Worm (Caenorhabditis elegans) whole organism, late embryonic: ENCODE data around the gene Y43F8C.6.

Source experiments
- C38D4.7 ChIP-seq: fragments of 200-800 bp; sonication (Bioruptor generic); optimal IDR thresholded peaks from 2 replicates; lab custom pipeline; 2018; ENCODE audit warnings: mild to moderate bottlenecking, missing genetic modification characterization, moderate library complexity, missing compliant biosample characterization
- ama-1 ChIP-seq: fragments of 150-350 bp; optimal IDR thresholded peaks from 2 replicates; lab custom pipeline; 2014
- ceh-14 ChIP-seq: sonication (generic microtip); optimal IDR thresholded peaks from 2 replicates; lab custom pipeline; 2016; ENCODE audit warnings: missing genotype, missing genetic modification characterization, missing compliant biosample characterization
- ceh-31 ChIP-seq: sonication (generic microtip); optimal IDR thresholded peaks from 2 replicates; lab custom pipeline; 2016; ENCODE audit warnings: missing genetic modification characterization, missing compliant biosample characterization
- dmd-4 ChIP-seq: sonication (generic microtip); optimal IDR thresholded peaks from 2 replicates; lab custom pipeline; 2016; ENCODE audit warnings: borderline replicate concordance, missing genetic modification characterization, missing compliant biosample characterization
- mec-3 ChIP-seq: sonication (generic microtip); optimal IDR thresholded peaks from 2 replicates; lab custom pipeline; 2016; ENCODE audit warnings: borderline replicate concordance, missing genetic modification characterization, missing compliant biosample characterization
- nfya-1 ChIP-seq: sonication (generic microtip); optimal IDR thresholded peaks from 2 replicates; lab custom pipeline; 2017; ENCODE audit warnings: missing genetic modification characterization, mild to moderate bottlenecking, missing compliant biosample characterization, antibody characterized with exemption, moderate library complexity
- nhr-11 ChIP-seq: fragments of 150-350 bp; optimal IDR thresholded peaks from 2 replicates; lab custom pipeline; 2014; ENCODE audit warnings: missing biosample characterization, missing genetic modification characterization
- nhr-232 ChIP-seq: sonication (generic microtip); optimal IDR thresholded peaks from 2 replicates; lab custom pipeline; 2016; ENCODE audit warnings: missing genetic modification characterization, missing compliant biosample characterization
- npax-4 ChIP-seq: sonication (generic microtip); optimal IDR thresholded peaks from 2 replicates; lab custom pipeline; 2016; ENCODE audit warnings: missing genetic modification characterization, missing compliant biosample characterization
- pha-2 ChIP-seq: sonication (generic microtip); optimal IDR thresholded peaks from 2 replicates; lab custom pipeline; 2017; ENCODE audit warnings: mild to moderate bottlenecking, missing genetic modification characterization, missing compliant biosample characterization
- rnt-1 ChIP-seq: sonication (generic microtip); optimal IDR thresholded peaks from 2 replicates; lab custom pipeline; 2016; ENCODE audit warnings: missing genetic modification characterization, missing compliant biosample characterization
- ttx-3 ChIP-seq: sonication (generic microtip); optimal IDR thresholded peaks from 2 replicates; lab custom pipeline; 2016; ENCODE audit warnings: missing genetic modification reagents, missing genetic modification characterization, missing compliant biosample characterization

DNA sequence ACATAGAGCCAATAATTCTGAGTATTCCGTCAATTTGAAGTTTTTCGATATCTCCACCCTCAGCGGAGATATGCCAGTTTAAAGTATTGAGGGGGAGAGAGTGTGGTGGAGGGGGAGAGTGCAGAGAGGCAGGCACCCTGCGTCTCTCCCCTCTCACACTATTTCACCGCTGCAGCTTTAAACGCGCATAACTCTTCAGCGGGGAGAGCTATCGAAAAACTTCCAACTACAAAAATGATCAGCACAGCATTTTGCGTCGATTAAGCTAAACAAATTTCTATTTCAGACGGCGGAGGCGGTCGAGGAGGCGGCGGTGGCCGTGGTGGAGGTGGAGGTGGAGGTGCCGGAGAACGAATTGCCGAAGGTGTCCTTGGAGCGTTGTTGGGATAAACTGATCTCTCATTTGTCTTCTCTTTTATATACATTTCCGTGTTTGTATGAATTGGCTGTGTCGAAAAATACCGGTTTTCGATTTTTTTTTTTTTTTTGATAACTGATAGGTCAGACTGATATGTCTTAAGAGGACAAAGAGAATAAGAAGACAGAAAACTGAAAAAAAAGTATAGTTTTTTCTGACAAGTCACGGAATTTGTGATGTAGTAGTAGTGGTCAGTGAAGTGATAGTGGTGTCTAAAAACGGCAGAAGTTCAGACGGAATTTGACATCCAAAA lies 28.9 kb downstream of the Y43F8C.6 start:
- TF ChIP-seq ttx-3 (tag; lab: Kevin White, UChicago) (no peak), mec-3 (no peak), dmd-4 (no peak), ceh-14 (tag; lab: Kevin White, UChicago) (no peak), nfya-1 (tag; lab: Kevin White, UChicago) (no peak), nhr-11 (tag; lab: Kevin White, UChicago) (no peak), rnt-1 (no peak), ama-1 (lab: Kevin White, UChicago) (no peak), C38D4.7 (GFP tag; lab: Kevin White, UChicago) (no peak), nhr-232 (tag; lab: Kevin White, UChicago) (no peak), npax-4 (no peak), ceh-31 (no peak), pha-2 (tag; lab: Kevin White, UChicago) (no peak)
